Worm (Caenorhabditis elegans): ENCODE data around the gene acr-14.

DNA sequence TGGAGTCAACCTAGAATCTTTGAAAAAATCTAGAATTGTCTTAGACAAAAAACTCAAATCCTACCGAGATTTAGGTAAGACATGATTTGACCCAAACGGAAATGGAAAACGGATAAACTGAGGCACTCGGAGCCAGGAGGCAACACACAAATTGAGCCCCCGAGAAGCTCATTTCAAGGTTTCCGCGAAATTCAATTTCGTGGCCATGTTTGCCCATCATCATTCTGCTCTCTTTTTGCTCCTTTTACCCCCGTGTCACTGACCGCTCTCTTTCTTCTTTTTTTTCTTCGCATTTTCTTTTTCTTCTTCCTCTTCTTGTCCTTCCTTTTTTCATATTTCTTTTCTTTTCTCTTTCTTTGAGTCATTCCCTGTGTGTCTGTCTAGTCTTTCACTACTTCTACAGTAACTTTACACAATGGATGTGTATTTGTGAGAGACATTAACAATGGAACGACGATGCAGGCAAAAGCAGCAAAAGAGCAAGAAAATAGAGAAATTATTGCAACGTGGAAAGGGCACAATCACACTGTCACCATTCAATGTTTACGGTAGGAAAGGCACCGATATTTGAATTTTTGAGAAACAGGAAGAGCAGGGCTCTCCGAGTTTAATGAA is 24.2 kb downstream of the acr-14 start:
- TF ChIP-seq lin-26 (GFP tag; IDR thresholded peaks at IDR 0.05) (no peak), snpc-4 (GFP tag; optimal IDR thresholded peaks at IDR 0.05) (no peak), snpc-4 (tag; optimal IDR thresholded peaks at IDR 0.05) (no peak), ceh-58 (GFP tag; IDR thresholded peaks at IDR 0.05) (no peak), fkh-3 (tag; optimal IDR thresholded peaks at IDR 0.05) (no peak), ZK185.1 (tag; optimal IDR thresholded peaks at IDR 0.05; ENCODE audit: poor library complexity, severe bottlenecking) (no peak), egl-44 (GFP tag; IDR thresholded peaks at IDR 0.05) (no peak), zim-3 (tag; optimal IDR thresholded peaks at IDR 0.05) (no peak), pha-4 (tag; optimal IDR thresholded peaks at IDR 0.05) (no peak), unc-130 (GFP tag; optimal IDR thresholded peaks at IDR 0.05) (no peak), ama-1 (optimal IDR thresholded peaks at IDR 0.05) (no peak), ama-1 (GFP tag; optimal IDR thresholded peaks at IDR 0.05) (no peak)

Measured in whole organism, young adult.